Fruit fly (Drosophila melanogaster): ENCODE measurements around the gene CG31465.

Gene CG31465

DNA sequence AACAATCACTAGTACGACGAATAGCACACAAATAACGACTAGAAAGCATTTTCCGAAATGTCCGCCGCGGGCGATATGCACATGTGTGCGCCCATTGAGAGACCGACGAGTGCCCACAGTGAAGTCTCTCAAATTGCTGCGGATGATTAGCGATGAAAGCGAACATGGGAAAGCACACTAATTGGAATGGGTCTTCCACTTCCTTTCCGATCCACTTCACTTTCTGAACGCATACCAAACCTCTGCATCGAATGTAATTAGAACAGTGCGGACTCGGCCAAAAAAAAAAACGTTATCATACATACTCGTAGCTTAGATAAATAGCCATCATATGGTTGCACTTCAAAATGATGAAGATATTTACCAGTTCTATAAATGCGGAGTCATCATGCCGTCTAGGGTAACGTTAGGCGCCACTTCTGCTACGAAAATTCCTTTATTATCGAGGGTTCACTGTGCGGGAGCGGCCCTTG lies 30.6 kb upstream of the CG31465 start (continued):
- peak; percentile 47 for TF ChIP-seq CG16815 (GFP tag; optimal IDR thresholded peaks at IDR 0.05)
- TF ChIP-seq C15 (GFP tag; IDR thresholded peaks at IDR 0.05), result no peak
- TF ChIP-seq Myb (GFP tag; optimal IDR thresholded peaks at IDR 0.05), result no peak
- no peak for TF ChIP-seq CG14050 (GFP tag; IDR thresholded peaks at IDR 0.05)
- 0 out of 4 replicates have a peak, but pooled peaks have one; percentile 36 for TF ChIP-seq Gug (GFP tag; IDR thresholded peaks at IDR 0.05)
- peak; percentile 42 for TF ChIP-seq az2 (GFP tag; optimal IDR thresholded peaks at IDR 0.05)
- no peak for TF ChIP-seq CG9797 (GFP tag; optimal IDR thresholded peaks at IDR 0.05)
- TF ChIP-seq tap (tag; optimal IDR thresholded peaks at IDR 0.05), result no peak
- peak; percentile 50 for TF ChIP-seq CG15601 (tag; optimal IDR thresholded peaks at IDR 0.05)
- peak; percentile 57 for TF ChIP-seq Antp (GFP tag; optimal IDR thresholded peaks at IDR 0.05)
- TF ChIP-seq z (GFP tag; IDR thresholded peaks at IDR 0.05), result 0 out of 3 replicates have a peak, but pooled peaks have one; percentile 33
- TF ChIP-seq CG14710 (tag; optimal IDR thresholded peaks at IDR 0.05), result peak; percentile 31
- TF ChIP-seq CG6689 (GFP tag; IDR thresholded peaks at IDR 0.05), result peak; percentile 36; the same call in 1 of the 2 replicates
- no peak for TF ChIP-seq CG6791 (GFP tag; IDR thresholded peaks at IDR 0.05; ENCODE audit: partially characterized antibody)
- 0 out of 3 replicates have a peak, but pooled peaks have one; percentile 30 for TF ChIP-seq ase (GFP tag; IDR thresholded peaks at IDR 0.05)
- peak; percentile 28 for TF ChIP-seq BtbVII (GFP tag; optimal IDR thresholded peaks at IDR 0.05)
- TF ChIP-seq CG17359 (tag; optimal IDR thresholded peaks at IDR 0.05), result peak; percentile 6
- TF ChIP-seq CG3726 (GFP tag; IDR thresholded peaks at IDR 0.05), result no peak
- TF ChIP-seq ham (GFP tag; IDR thresholded peaks at IDR 0.05), result no peak
- TF ChIP-seq zf30C (GFP tag; optimal IDR thresholded peaks at IDR 0.05), result no peak
- no peak for TF ChIP-seq CG7745 (tag; optimal IDR thresholded peaks at IDR 0.05)
- TF ChIP-seq chif (GFP tag; optimal IDR thresholded peaks at IDR 0.05), result peak; percentile 37 to 67
- peak; percentile 11 for TF ChIP-seq CG9437 (GFP tag; optimal IDR thresholded peaks at IDR 0.05)
- no peak for TF ChIP-seq Doc3 (GFP tag; IDR thresholded peaks at IDR 0.05; ENCODE audit: partially characterized antibody)
- peak; percentile 63 for TF ChIP-seq ara (GFP tag; IDR thresholded peaks at IDR 0.05)
- peak; percentile 52 for TF ChIP-seq CG2712 (tag; optimal IDR thresholded peaks at IDR 0.05)
- peak; percentile 33; the same call in 1 of the 2 replicates for TF ChIP-seq rib (GFP tag; IDR thresholded peaks at IDR 0.05)
- no peak for TF ChIP-seq CG18476 (GFP tag; optimal IDR thresholded peaks at IDR 0.05)
- peak; percentile 32 for TF ChIP-seq CG4820 (GFP tag; optimal IDR thresholded peaks at IDR 0.05)
- TF ChIP-seq NC2β (GFP tag; optimal IDR thresholded peaks at IDR 0.05), result peak; percentile 60
- TF ChIP-seq tgo (GFP tag; IDR thresholded peaks at IDR 0.05), result no peak
- TF ChIP-seq CG3407 (GFP tag; optimal IDR thresholded peaks at IDR 0.05), result peak; percentile 20
- TF ChIP-seq gro (GFP tag; optimal IDR thresholded peaks at IDR 0.05), result no peak
- peak; percentile 64 for TF ChIP-seq lilli (GFP tag; optimal IDR thresholded peaks at IDR 0.05)
- peak; percentile 11 for TF ChIP-seq CG4424 (GFP tag; optimal IDR thresholded peaks at IDR 0.05)
- peak; percentile 61 for TF ChIP-seq Blimp-1 (GFP tag; optimal IDR thresholded peaks at IDR 0.05)
- TF ChIP-seq amos (GFP tag; IDR thresholded peaks at IDR 0.05; ENCODE audit: partially characterized antibody), result peak; percentile 15; the same call in 1 of the 2 replicates
- TF ChIP-seq HmgZ (tag; optimal IDR thresholded peaks at IDR 0.05), result no peak
- TF ChIP-seq CG30403 (GFP tag; optimal IDR thresholded peaks at IDR 0.05), result peak; percentile 7
- TF ChIP-seq CG6854 (GFP tag; optimal IDR thresholded peaks at IDR 0.05), result no peak
- TF ChIP-seq CG10979 (tag; optimal IDR thresholded peaks at IDR 0.05), result peak; percentile 41
- TF ChIP-seq vvl (GFP tag; IDR thresholded peaks at IDR 0.05), result peak; percentile 53; the same call in 1 of the 2 replicates
- peak; percentile 15; the same call in 1 of the 2 replicates for TF ChIP-seq HLH3B (GFP tag; IDR thresholded peaks at IDR 0.05)
- peak; percentile 74 for TF ChIP-seq row (GFP tag; IDR thresholded peaks at IDR 0.05)
- TF ChIP-seq gcm (GFP tag; optimal IDR thresholded peaks at IDR 0.05), result no peak
- TF ChIP-seq hth (optimal IDR thresholded peaks at IDR 0.05), result no peak
- peak; percentile 30 for TF ChIP-seq CG15696 (tag; optimal IDR thresholded peaks at IDR 0.05)
- no peak for TF ChIP-seq Nf-YA (GFP tag; IDR thresholded peaks at IDR 0.05)
- no peak for TF ChIP-seq CG14667 (GFP tag; IDR thresholded peaks at IDR 0.05)
- no peak for TF ChIP-seq Tbp (GFP tag; optimal IDR thresholded peaks at IDR 0.05)
- no peak for TF ChIP-seq CG2889 (GFP tag; IDR thresholded peaks at IDR 0.05)
